Fruit fly (Drosophila melanogaster): Measurements from ENCODE around the gene Gr10b.
A peak's percentile ranks its signal among the peaks of the same experiment; 100 is the strongest.

Gene Gr10b

dm6 chrX:11454189-11454882, 41.3 kb upstream of the Gr10b start, which contains the start of the genes Evi5 and HP5 (continued):
- TF ChIP-seq zf30C (GFP tag; optimal IDR thresholded peaks at IDR 0.05) (peak; percentile 81), D19A (tag; optimal IDR thresholded peaks at IDR 0.05) (no peak), Xrp1 (GFP tag; IDR thresholded peaks at IDR 0.05) (peak; percentile 55), shn (GFP tag; optimal IDR thresholded peaks at IDR 0.05) (peak; percentile 57), Trl (optimal IDR thresholded peaks at IDR 0.05) (no peak), Trl (GFP tag; optimal IDR thresholded peaks at IDR 0.05) (peak; percentile 67), CG12155 (GFP tag; optimal IDR thresholded peaks at IDR 0.05) (peak; percentile 44), Dll (GFP tag; IDR thresholded peaks at IDR 0.05; ENCODE audit: partially characterized antibody) (peak; percentile 47; the same call in 2 of the 4 replicates), CG12769 (tag; optimal IDR thresholded peaks at IDR 0.05) (peak; percentile 44), CG10267 (tag; optimal IDR thresholded peaks at IDR 0.05) (peak; percentile 33), CG10565 (GFP tag; optimal IDR thresholded peaks at IDR 0.05) (no peak), her (GFP tag; optimal IDR thresholded peaks at IDR 0.05) (no peak), CG3065 (GFP tag; optimal IDR thresholded peaks at IDR 0.05) (no peak), bigmax (GFP tag; optimal IDR thresholded peaks at IDR 0.05) (no peak), aop (GFP tag; IDR thresholded peaks at IDR 0.05) (0 out of 2 replicates have a peak, but pooled peaks have one; percentile 9), CG32767 (GFP tag; IDR thresholded peaks at IDR 0.05) (no peak), B-H1 (GFP tag; IDR thresholded peaks at IDR 0.05) (peak; percentile 40; the same call in 1 of the 3 replicates), CG2678 (tag; optimal IDR thresholded peaks at IDR 0.05) (peak; percentile 61), Xbp1 (GFP tag; optimal IDR thresholded peaks at IDR 0.05) (peak; percentile 53), CG12942 (GFP tag; optimal IDR thresholded peaks at IDR 0.05) (peak; percentile 20), CG15073 (GFP tag; optimal IDR thresholded peaks at IDR 0.05) (no peak), CG14667 (GFP tag; IDR thresholded peaks at IDR 0.05) (0 out of 2 replicates have a peak, but pooled peaks have one; percentile 25), gem (tag; optimal IDR thresholded peaks at IDR 0.05) (peak; percentile 60), CG12391 (tag; optimal IDR thresholded peaks at IDR 0.05) (peak; percentile 49), Hr3 (GFP tag; optimal IDR thresholded peaks at IDR 0.05) (peak; percentile 26), C15 (GFP tag; IDR thresholded peaks at IDR 0.05) (no peak), CG1024 (GFP tag; IDR thresholded peaks at IDR 0.05) (0 out of 2 replicates have a peak, but pooled peaks have one; percentile 20), so (GFP tag; IDR thresholded peaks at IDR 0.05) (no peak; the same call in 2 of the 3 replicates), CG12219 (GFP tag; optimal IDR thresholded peaks at IDR 0.05) (peak; percentile 3), Chrac-16 (GFP tag; optimal IDR thresholded peaks at IDR 0.05) (peak; percentile 36), CG11696 (GFP tag; IDR thresholded peaks at IDR 0.05) (no peak), grn (GFP tag; optimal IDR thresholded peaks at IDR 0.05) (peak; percentile 36), Six4 (GFP tag; optimal IDR thresholded peaks at IDR 0.05) (no peak), exex (tag; optimal IDR thresholded peaks at IDR 0.05) (no peak), Ssrp (tag; optimal IDR thresholded peaks at IDR 0.05) (peak; percentile 2), CG11723 (GFP tag; optimal IDR thresholded peaks at IDR 0.05) (no peak), tap (tag; optimal IDR thresholded peaks at IDR 0.05) (no peak), CoRest (tag; optimal IDR thresholded peaks at IDR 0.05) (peak; percentile 67), sens (GFP tag) (peak; percentile 87), Mrtf (GFP tag; IDR thresholded peaks at IDR 0.05) (peak; percentile 65; the same call in 1 of the 3 replicates), PHDP (tag; optimal IDR thresholded peaks at IDR 0.05) (no peak), gfzf (GFP tag; optimal IDR thresholded peaks at IDR 0.05) (peak; percentile 94), CG10979 (tag; optimal IDR thresholded peaks at IDR 0.05) (no peak), pros (GFP tag; optimal IDR thresholded peaks at IDR 0.05) (no peak), lov (optimal IDR thresholded peaks at IDR 0.05) (no peak), lov (GFP tag; IDR thresholded peaks at IDR 0.05) (no peak), Sry-β (GFP tag; optimal IDR thresholded peaks at IDR 0.05) (no peak), emc (GFP tag; optimal IDR thresholded peaks at IDR 0.05) (no peak), sug (tag; optimal IDR thresholded peaks at IDR 0.05) (peak; percentile 58), Dip2 (GFP tag; IDR thresholded peaks at IDR 0.05) (no peak), CG11247 (GFP tag; IDR thresholded peaks at IDR 0.05) (peak; percentile 51; the same call in 1 of the 2 replicates)
